Worm (Caenorhabditis elegans): Measurements from ENCODE around the gene etc-1.

DNA sequence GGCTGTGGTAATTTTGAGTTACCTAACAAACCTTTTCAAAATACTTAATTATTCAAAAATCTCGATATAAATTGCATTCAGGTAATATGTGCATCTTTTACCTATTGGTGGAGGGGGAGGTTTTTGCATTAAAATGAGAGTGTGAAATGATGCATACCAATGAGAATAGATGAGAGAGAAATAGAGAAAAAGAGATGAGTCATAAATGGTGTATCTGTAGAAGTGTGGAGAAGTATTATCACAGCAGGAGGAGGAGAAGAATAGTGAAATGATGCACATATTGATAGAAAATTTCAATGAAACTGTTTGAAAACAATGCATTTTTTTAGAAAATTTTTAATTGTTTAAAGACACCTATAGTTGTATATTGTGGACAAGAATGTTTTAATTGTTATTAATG lies 24.1 kb upstream of the etc-1 start:
- TF ChIP-seq madf-3 (GFP tag; IDR thresholded peaks at IDR 0.05) (no peak), lin-35 (GFP tag; optimal IDR thresholded peaks at IDR 0.05) (no peak), ama-1 (optimal IDR thresholded peaks at IDR 0.05) (no peak), ama-1 (GFP tag; optimal IDR thresholded peaks at IDR 0.05) (no peak), aptf-3 (GFP tag; IDR thresholded peaks at IDR 0.05) (no peak), ets-4 (GFP tag; optimal IDR thresholded peaks at IDR 0.05) (no peak), hsf-1 (GFP tag; IDR thresholded peaks at IDR 0.05) (no peak), dpl-1 (GFP tag; optimal IDR thresholded peaks at IDR 0.05) (no peak), F55B11.4 (tag; optimal IDR thresholded peaks at IDR 0.05; ENCODE audit: borderline replicate concordance, insufficient read depth) (no peak)
